Fruit fly (Drosophila melanogaster) whole organism, wandering third instar larva: Measurements from ENCODE around the gene CG6083.

ENCODE experiments used
- CG9705 ChIP-seq: fragments of 200-800 bp; sonication (Bioruptor generic); optimal IDR thresholded peaks from 2 replicates; lab custom pipeline; 2018; ENCODE audit warnings: missing biosample characterization, mild to moderate bottlenecking, missing genetic modification characterization
- CrebA ChIP-seq: fragments of 200-800 bp; sonication (Bioruptor generic); optimal IDR thresholded peaks from 2 replicates; lab custom pipeline; 2016; ENCODE audit warnings: missing biosample characterization, mild to moderate bottlenecking, missing genetic modification characterization, borderline replicate concordance
- Dfd ChIP-seq: fragments of >200 bp; optimal IDR thresholded peaks from 2 replicates; lab custom pipeline; 2017; ENCODE audit warnings: missing biosample characterization, missing genetic modification characterization
- Dif ChIP-seq: fragments of 200-275, 200-300 bp; sonication (Bioruptor generic); optimal IDR thresholded peaks from 2 replicates; lab custom pipeline; 2018; ENCODE audit warnings: missing biosample characterization, missing genetic modification characterization; ENCODE audit not compliant: partially characterized antibody
- HLH106 ChIP-seq: fragments of 200-800 bp; optimal IDR thresholded peaks from 3 replicates; lab custom pipeline; 2019; ENCODE audit warnings: missing biosample characterization, mild to moderate bottlenecking, missing genetic modification characterization, moderate library complexity
- Hnf4 ChIP-seq: fragments of 200-800 bp; sonication (Bioruptor generic); optimal IDR thresholded peaks from 2 replicates; lab custom pipeline; 2016; ENCODE audit warnings: missing biosample characterization, mild to moderate bottlenecking, missing genetic modification characterization
- Hr78 ChIP-seq: fragments of >200 bp; optimal IDR thresholded peaks from 2 replicates; lab custom pipeline; 2017; ENCODE audit warnings: missing biosample characterization, missing genetic modification characterization
- Jra ChIP-seq: sonication (Bioruptor generic); optimal IDR thresholded peaks from 2 replicates; lab custom pipeline; 2016; ENCODE audit warnings: missing biosample characterization, missing genetic modification characterization
- Mio ChIP-seq: sonication (Bioruptor generic); optimal IDR thresholded peaks from 2 replicates; lab custom pipeline; 2016; ENCODE audit warnings: missing biosample characterization, missing genetic modification characterization
- Myc ChIP-seq: fragments of >200 bp; optimal IDR thresholded peaks from 2 replicates; lab custom pipeline; 2017
- OdsH ChIP-seq: fragments of 200-800 bp; sonication (Bioruptor generic); optimal IDR thresholded peaks from 2 replicates; lab custom pipeline; 2016; ENCODE audit warnings: missing biosample characterization, mild to moderate bottlenecking, missing genetic modification characterization
- Rel ChIP-seq, 2 experiments: fragments of 200-800 bp; sonication (Bioruptor generic) in 1 of 2; optimal IDR thresholded peaks; 2 replicates in 1 of 2; 3 replicates in 1 of 2; lab custom pipeline; 2016 to 2019; ENCODE audit warnings: mild to moderate bottlenecking in 2 of 2, missing biosample characterization in 2 of 2, missing genetic modification characterization in 2 of 2, moderate library complexity in 1 of 2
- Sp1 ChIP-seq: fragments of 200-800 bp; sonication (Bioruptor generic); optimal IDR thresholded peaks from 3 replicates; lab custom pipeline; 2019; ENCODE audit warnings: missing biosample characterization, mild to moderate bottlenecking, missing genetic modification characterization, moderate library complexity
- br ChIP-seq: fragments of 200-800 bp; sonication (Bioruptor generic); optimal IDR thresholded peaks from 2 replicates; lab custom pipeline; 2016; ENCODE audit warnings: missing biosample characterization, missing genetic modification characterization
- dl ChIP-seq, 2 experiments: fragments of 175-275, 200-275 bp in 1 of 2; fragments of 200-275 bp in 1 of 2; sonication (Bioruptor generic); optimal IDR thresholded peaks; lab custom pipeline; 2018; ENCODE audit warnings: mild to moderate bottlenecking in 2 of 2, missing biosample characterization in 2 of 2, missing genetic modification characterization in 2 of 2, moderate library complexity in 2 of 2; ENCODE audit not compliant: partially characterized antibody in 2 of 2, insufficient read depth in 1 of 2
- dsf ChIP-seq: sonication (Bioruptor generic); optimal IDR thresholded peaks from 2 replicates; lab custom pipeline; 2016; ENCODE audit warnings: missing biosample characterization, missing genetic modification characterization, borderline replicate concordance
- ey ChIP-seq: fragments of 200-800 bp; sonication (Bioruptor generic); optimal IDR thresholded peaks from 2 replicates; lab custom pipeline; 2016; ENCODE audit warnings: missing biosample characterization, missing genetic modification characterization
- foxo ChIP-seq, 2 experiments: fragments of 200-800 bp; sonication (Bioruptor generic); optimal IDR thresholded peaks; 2 replicates in 1 of 2; 3 replicates in 1 of 2; lab custom pipeline; 2016 to 2017; ENCODE audit warnings: missing biosample characterization in 2 of 2, missing genetic modification characterization in 2 of 2
- h ChIP-seq: fragments of 200-800 bp; sonication (Bioruptor generic); optimal IDR thresholded peaks from 3 replicates; lab custom pipeline; 2016; ENCODE audit warnings: missing biosample characterization, mild to moderate bottlenecking, missing genetic modification characterization
- lola ChIP-seq: fragments of >200 bp; optimal IDR thresholded peaks from 2 replicates; lab custom pipeline; 2017; ENCODE audit warnings: missing biosample characterization, missing genetic modification characterization
- pan ChIP-seq: fragments of >200 bp; optimal IDR thresholded peaks from 2 replicates; lab custom pipeline; 2017
- psq ChIP-seq: fragments of 200-800 bp; sonication (Bioruptor generic); optimal IDR thresholded peaks from 3 replicates; lab custom pipeline; 2017; ENCODE audit warnings: missing biosample characterization, mild to moderate bottlenecking, missing genetic modification characterization, moderate library complexity
- rgr ChIP-seq: fragments of 200-800 bp; sonication (Bioruptor generic); optimal IDR thresholded peaks from 3 replicates; lab custom pipeline; 2016; ENCODE audit warnings: missing biosample characterization, mild to moderate bottlenecking, missing genetic modification characterization
- sage ChIP-seq: fragments of 200-800 bp; sonication (Bioruptor generic); optimal IDR thresholded peaks from 2 replicates; lab custom pipeline; 2016; ENCODE audit warnings: missing biosample characterization, mild to moderate bottlenecking, missing genetic modification characterization
- woc ChIP-seq: sonication (Bioruptor generic); optimal IDR thresholded peaks from 2 replicates; lab custom pipeline; 2016; ENCODE audit warnings: missing biosample characterization, mild to moderate bottlenecking, missing genetic modification characterization

CG6083 gene

DNA sequence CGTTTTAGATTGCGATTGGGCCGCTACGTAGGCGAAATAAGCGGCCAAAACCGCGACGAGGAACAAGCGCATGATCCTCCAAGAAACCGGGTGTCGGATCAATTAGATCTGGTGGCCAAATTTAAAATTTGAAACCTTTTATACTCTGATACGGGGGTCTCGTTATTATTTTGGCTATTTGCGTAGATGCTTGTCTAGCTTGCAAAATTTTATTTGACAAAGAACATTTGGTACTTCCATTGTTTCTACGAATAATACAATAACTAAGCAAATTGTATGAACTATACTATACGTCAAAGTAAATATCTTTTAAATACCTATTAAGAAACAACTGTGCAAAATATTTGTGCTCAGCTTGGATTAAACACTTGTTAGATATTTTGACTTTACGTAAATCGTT, 5.9 kb downstream of the CG6083 start, which contains the start of gene Muc68Ca:
Gene Muc68Ca, minus strand, starts transcription at position 101 of the 400 bp plus-strand sequence.
- TF ChIP-seq dl (GFP tag; optimal IDR thresholded peaks at IDR 0.05; lab: Kevin White, UChicago; ENCODE audit: insufficient read depth in 1 of 2, partially characterized antibody in 2 of 2): no peak

DNA sequence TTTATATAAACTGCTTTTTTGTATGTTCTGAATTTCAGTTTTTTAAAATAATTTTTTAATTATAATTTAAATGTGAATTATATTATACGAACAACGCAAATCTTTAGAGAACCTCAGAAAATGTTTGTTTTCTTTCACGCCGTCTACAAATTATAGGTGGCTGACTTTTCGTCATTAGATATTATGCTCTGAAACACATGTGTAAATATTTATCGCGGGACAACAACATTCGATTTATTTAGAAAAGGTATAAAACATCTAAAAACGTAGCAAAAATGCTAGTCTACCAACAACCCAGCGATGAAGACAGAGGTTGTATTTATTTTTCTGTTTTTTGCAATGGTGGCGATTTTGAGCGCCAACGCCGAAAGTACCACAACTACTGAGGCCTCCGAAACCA, 16.1 kb downstream of the CG6083 start, which contains the start of gene CG42832:
Gene CG42832, plus strand, starts transcription at position 301 of the 400 bp plus-strand sequence.
- TF ChIP-seq OdsH (GFP tag; lab: Kevin White, UChicago) (no peak), Hnf4 (GFP tag; lab: Kevin White, UChicago) (no peak), Dif (GFP tag; lab: Kevin White, UChicago) (no peak), Myc (lab: Kevin White, UChicago) (no peak), dsf (no peak), psq (GFP tag; lab: Kevin White, UChicago) (no peak), Jra (no peak), br (GFP tag; lab: Kevin White, UChicago) (no peak), foxo (GFP tag; optimal IDR thresholded peaks at IDR 0.05; lab: Kevin White, UChicago) (no peak)

DNA sequence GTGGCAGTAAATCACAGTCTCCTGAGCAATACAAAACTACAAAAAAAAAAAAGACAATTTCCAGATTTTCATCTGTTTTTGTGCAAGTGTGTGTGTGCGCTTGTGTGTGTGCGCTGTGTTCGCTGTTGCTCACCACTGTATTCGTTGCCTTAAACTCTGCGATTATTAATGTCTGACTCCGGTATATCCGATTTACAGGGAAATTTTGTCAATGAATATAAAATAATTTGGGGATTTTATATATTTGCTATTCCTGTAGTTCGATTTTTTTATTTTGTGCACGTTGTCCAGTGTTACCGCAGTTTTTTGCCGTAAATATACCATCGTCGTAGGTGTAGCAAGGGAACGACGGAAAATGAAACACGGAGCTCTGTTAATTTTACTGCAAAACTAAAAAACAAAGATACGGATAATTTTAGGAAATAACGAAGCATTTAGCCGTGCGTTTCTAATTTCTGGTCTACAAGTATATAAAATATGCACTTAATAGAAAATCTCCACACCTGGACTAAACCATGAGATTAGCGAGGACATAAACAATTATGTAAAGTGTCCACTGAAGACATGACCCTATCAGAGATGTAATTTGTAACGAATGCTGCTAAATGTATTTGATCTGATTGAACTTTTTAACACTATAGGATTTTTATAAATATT, 16.6 kb downstream of the CG6083 start, which contains the start of gene Duba:
Gene Duba, minus strand, starts transcription at position 313 of the 657 bp plus-strand sequence.
- peak; percentile 36 for TF ChIP-seq Hr78 (GFP tag; lab: Kevin White, UChicago)
- no peak for TF ChIP-seq Jra
- no peak for TF ChIP-seq CG9705 (GFP tag; lab: Kevin White, UChicago)
- no peak for TF ChIP-seq Rel (GFP tag; optimal IDR thresholded peaks at IDR 0.05; lab: Kevin White, UChicago)
- TF ChIP-seq Rel (tag; optimal IDR thresholded peaks at IDR 0.05; lab: Kevin White, UChicago): peak; percentile 75
- no peak for TF ChIP-seq sage (GFP tag; lab: Kevin White, UChicago)
- no peak for TF ChIP-seq h
- TF ChIP-seq pan: no peak
- no peak for TF ChIP-seq Hnf4 (GFP tag; lab: Kevin White, UChicago)
- TF ChIP-seq woc (GFP tag; lab: Kevin White, UChicago): no peak

DNA sequence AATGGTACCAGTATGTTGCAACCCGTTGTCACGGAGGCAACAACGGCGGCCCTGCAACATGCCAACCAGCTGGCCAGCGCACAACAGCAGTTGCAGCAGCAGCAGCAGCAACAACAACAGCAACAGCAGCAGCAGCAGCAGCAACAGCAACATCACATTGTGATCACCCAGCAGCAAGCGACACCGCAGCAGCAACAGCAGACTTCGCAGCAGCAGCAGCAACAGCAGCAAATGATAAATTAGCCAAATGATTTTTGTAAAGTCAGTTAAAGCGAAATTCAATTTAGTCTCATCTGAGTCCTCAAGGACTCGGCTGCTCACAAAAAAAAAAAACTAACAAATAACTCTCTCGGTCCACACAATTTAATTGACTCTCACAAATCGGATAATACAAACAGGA, 21.7 kb downstream of the CG6083 start:
- no peak for TF ChIP-seq sage (GFP tag; lab: Kevin White, UChicago)
- TF ChIP-seq Dfd (GFP tag; lab: Kevin White, UChicago): peak; percentile 93

DNA sequence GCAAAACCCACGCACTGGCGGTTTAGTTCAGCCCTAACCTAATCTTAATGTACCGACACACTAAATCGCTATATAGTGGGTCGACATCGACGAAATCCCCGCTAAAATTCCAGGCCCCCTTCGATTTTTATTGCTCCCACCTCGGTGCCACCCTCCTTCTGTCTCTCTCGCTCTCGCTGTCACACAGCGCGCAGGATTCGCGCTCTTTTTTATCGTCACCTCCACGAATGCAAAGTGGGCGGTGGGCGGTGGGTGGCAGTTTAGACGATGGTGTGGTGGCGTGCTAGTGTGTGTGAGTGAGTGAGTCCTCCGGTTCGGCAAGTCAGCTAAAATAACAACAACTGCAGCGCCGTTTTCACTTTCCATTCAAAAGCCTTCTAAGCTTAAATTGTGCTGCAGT, 23.9 kb downstream of the CG6083 start:
- TF ChIP-seq Jra (no peak), Mio (GFP tag; lab: Kevin White, UChicago) (no peak), rgr (GFP tag; lab: Kevin White, UChicago) (no peak), CrebA (GFP tag; lab: Kevin White, UChicago) (no peak), OdsH (GFP tag; lab: Kevin White, UChicago) (no peak), br (GFP tag; lab: Kevin White, UChicago) (no peak)
- TF ChIP-seq, all 38 proteins: peak for 0

DNA sequence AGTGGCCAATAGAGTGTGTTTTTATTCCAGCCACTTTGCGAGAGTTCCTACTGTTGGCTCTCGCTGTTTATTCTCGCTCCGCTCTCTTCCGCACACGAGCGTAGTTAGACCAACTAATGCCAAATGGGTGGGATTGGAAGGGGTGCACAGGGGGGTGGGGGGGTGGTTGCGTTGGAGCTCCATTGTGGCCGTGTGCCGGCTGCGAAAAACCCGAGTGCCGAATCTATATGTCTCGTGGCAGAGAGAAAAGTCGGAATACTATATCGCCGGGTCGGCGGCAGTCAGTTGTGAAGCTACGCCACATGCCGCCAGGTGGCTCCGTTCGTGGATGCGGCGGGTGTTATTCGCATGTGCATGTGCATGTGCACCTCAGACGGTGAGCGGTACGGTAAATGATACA, 24.8 kb downstream of the CG6083 start:
- TF ChIP-seq psq (GFP tag; lab: Kevin White, UChicago): no peak
- TF ChIP-seq CrebA (GFP tag; lab: Kevin White, UChicago): no peak
- TF ChIP-seq br (GFP tag; lab: Kevin White, UChicago): no peak
- TF ChIP-seq Rel (GFP tag; optimal IDR thresholded peaks at IDR 0.05; lab: Kevin White, UChicago): no peak
- TF ChIP-seq Rel (tag; optimal IDR thresholded peaks at IDR 0.05; lab: Kevin White, UChicago): no peak
- no peak for TF ChIP-seq dl (GFP tag; optimal IDR thresholded peaks at IDR 0.05; lab: Kevin White, UChicago; ENCODE audit: insufficient read depth in 1 of 2, partially characterized antibody in 2 of 2)

DNA sequence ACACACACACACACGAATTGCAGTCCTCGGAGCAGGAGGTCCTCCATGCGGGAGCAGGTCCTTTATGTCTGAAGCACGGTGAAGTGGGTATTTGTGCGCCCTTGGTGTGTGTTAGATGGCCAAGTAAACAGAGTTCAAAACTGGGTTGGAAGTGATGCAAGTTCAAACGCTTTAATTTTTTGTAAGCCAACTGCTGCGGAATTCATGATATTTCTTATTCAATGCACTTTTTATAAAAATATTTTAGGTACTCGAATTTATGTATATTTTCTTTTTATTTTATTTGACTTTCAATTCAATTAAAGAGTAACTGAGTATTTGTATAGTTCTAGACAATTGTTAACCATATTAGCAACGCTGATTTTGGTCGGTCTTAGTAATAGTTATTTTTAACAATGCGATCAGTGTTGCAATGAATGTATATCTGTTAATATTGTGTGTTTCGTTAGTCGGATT, 25.9 kb downstream of the CG6083 start, which contains the start of the genes CG14137 and CG46394:
Gene CG14137, minus strand, starts transcription at position 101 of the 456 bp plus-strand sequence.
Gene CG46394, plus strand, starts transcription at position 406 of the 456 bp plus-strand sequence.
- TF ChIP-seq Hnf4 (GFP tag; lab: Kevin White, UChicago) (no peak), Dfd (GFP tag; lab: Kevin White, UChicago) (peak; percentile 84)

DNA sequence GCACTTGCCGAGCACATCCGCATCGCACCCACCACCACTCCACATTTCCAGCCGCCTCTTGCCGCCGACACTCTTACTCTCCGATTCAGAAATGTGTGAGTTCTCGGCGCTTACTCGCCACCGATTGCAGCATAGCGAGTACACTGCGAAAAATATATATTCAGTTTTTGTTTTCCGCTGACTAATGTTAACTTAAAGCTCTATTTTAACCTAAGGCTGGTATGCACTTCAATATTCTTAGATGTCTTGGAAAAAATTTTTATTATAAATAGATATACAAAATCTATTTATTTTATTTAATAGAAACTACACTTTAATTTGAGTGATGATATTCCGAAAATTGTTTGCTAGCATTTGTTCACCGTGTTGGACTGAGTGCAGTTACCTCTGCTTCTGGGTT, 26.7 kb downstream of the CG6083 start:
- TF ChIP-seq lola (GFP tag; lab: Kevin White, UChicago) (no peak), Sp1 (GFP tag; lab: Kevin White, UChicago) (peak; percentile 30), CG9705 (GFP tag; lab: Kevin White, UChicago) (no peak), foxo (GFP tag; optimal IDR thresholded peaks at IDR 0.05; lab: Kevin White, UChicago) (peak in 1 of 2 experiments; percentile 32), HLH106 (peak; percentile 32), CrebA (GFP tag; lab: Kevin White, UChicago) (no peak), ey (GFP tag; lab: Kevin White, UChicago) (no peak), rgr (GFP tag; lab: Kevin White, UChicago) (peak; percentile 3)
